Worm (Caenorhabditis elegans) whole organism, late embryonic: ENCODE results near the gene srlf-17.

Source experiments
- K02D7.2 ChIP-seq: sonication (generic microtip); optimal IDR thresholded peaks from 2 replicates; lab custom pipeline; 2017; ENCODE audit warnings: mild to moderate bottlenecking, missing genetic modification characterization, missing compliant biosample characterization
- Y22D7AL.16 ChIP-seq: sonication (generic microtip); optimal IDR thresholded peaks from 2 replicates; lab custom pipeline; 2016; ENCODE audit warnings: missing genetic modification characterization, missing compliant biosample characterization
- ahr-1 ChIP-seq: sonication (generic microtip); optimal IDR thresholded peaks from 2 replicates; lab custom pipeline; 2016; ENCODE audit warnings: missing genetic modification characterization, missing compliant biosample characterization
- ama-1 ChIP-seq: fragments of 150-350 bp; optimal IDR thresholded peaks from 2 replicates; lab custom pipeline; 2014
- ceh-18 ChIP-seq: sonication (generic microtip); optimal IDR thresholded peaks from 2 replicates; lab custom pipeline; 2016; ENCODE audit warnings: missing genetic modification characterization, missing compliant biosample characterization
- ceh-19 ChIP-seq: fragments of 200-800 bp; sonication (Bioruptor generic); optimal IDR thresholded peaks from 2 replicates; lab custom pipeline; 2018; ENCODE audit warnings: mild to moderate bottlenecking, missing genetic modification characterization, missing compliant biosample characterization
- ceh-2 ChIP-seq: sonication (generic microtip); optimal IDR thresholded peaks from 2 replicates; lab custom pipeline; 2016; ENCODE audit warnings: missing genotype, missing genetic modification characterization, missing compliant biosample characterization
- ceh-30 ChIP-seq: fragments of 150-350 bp; optimal IDR thresholded peaks from 2 replicates; lab custom pipeline; 2014; ENCODE audit warnings: missing biosample characterization, missing genetic modification characterization
- ceh-48 ChIP-seq: sonication (generic microtip); optimal IDR thresholded peaks from 2 replicates; lab custom pipeline; 2016; ENCODE audit warnings: missing genetic modification characterization, inconsistent platforms, missing compliant biosample characterization
- ceh-6 ChIP-seq: fragments of 200-800 bp; sonication (Bioruptor generic); optimal IDR thresholded peaks from 2 replicates; lab custom pipeline; 2018; ENCODE audit warnings: mild to moderate bottlenecking, missing genetic modification characterization, missing compliant biosample characterization
- che-1 ChIP-seq: sonication (generic microtip); optimal IDR thresholded peaks from 2 replicates; lab custom pipeline; 2016; ENCODE audit warnings: mild to moderate bottlenecking, missing genetic modification characterization, missing compliant biosample characterization
- dmd-4 ChIP-seq: sonication (generic microtip); optimal IDR thresholded peaks from 2 replicates; lab custom pipeline; 2016; ENCODE audit warnings: borderline replicate concordance, missing genetic modification characterization, missing compliant biosample characterization
- elt-4 ChIP-seq: sonication (generic microtip); optimal IDR thresholded peaks from 2 replicates; lab custom pipeline; 2016; ENCODE audit warnings: missing genetic modification characterization, missing compliant biosample characterization
- ets-4 ChIP-seq: sonication (generic microtip); optimal IDR thresholded peaks from 2 replicates; lab custom pipeline; 2016; ENCODE audit warnings: missing genetic modification characterization, missing compliant biosample characterization
- fkh-10 ChIP-seq: fragments of 150-350 bp; optimal IDR thresholded peaks from 2 replicates; lab custom pipeline; 2014; ENCODE audit warnings: missing biosample characterization, missing genetic modification reagents, missing genetic modification characterization
- hlh-13 ChIP-seq: fragments of 200-800 bp; sonication (Bioruptor generic); optimal IDR thresholded peaks from 2 replicates; lab custom pipeline; 2018; ENCODE audit warnings: mild to moderate bottlenecking, missing genetic modification characterization, missing compliant biosample characterization
- hlh-30 ChIP-seq: sonication (generic microtip); optimal IDR thresholded peaks from 2 replicates; lab custom pipeline; 2017; ENCODE audit warnings: antibody characterized with exemption, missing genetic modification characterization, missing compliant biosample characterization; ENCODE audit not compliant: insufficient read depth
- lim-6 ChIP-seq: sonication (generic microtip); optimal IDR thresholded peaks from 2 replicates; lab custom pipeline; 2016; ENCODE audit warnings: missing genetic modification characterization, missing compliant biosample characterization
- lin-11 ChIP-seq: fragments of 200-800 bp; sonication (Bioruptor generic); optimal IDR thresholded peaks from 2 replicates; lab custom pipeline; 2018; ENCODE audit warnings: mild to moderate bottlenecking, missing genetic modification characterization, missing compliant biosample characterization
- madf-2 ChIP-seq: sonication (generic microtip); optimal IDR thresholded peaks from 2 replicates; lab custom pipeline; 2017; ENCODE audit warnings: missing genetic modification characterization, missing compliant biosample characterization
- mec-3 ChIP-seq: sonication (generic microtip); optimal IDR thresholded peaks from 2 replicates; lab custom pipeline; 2016; ENCODE audit warnings: borderline replicate concordance, missing genetic modification characterization, missing compliant biosample characterization
- nfya-1 ChIP-seq: sonication (generic microtip); optimal IDR thresholded peaks from 2 replicates; lab custom pipeline; 2017; ENCODE audit warnings: missing genetic modification characterization, mild to moderate bottlenecking, missing compliant biosample characterization, antibody characterized with exemption, moderate library complexity
- nhr-232 ChIP-seq: sonication (generic microtip); optimal IDR thresholded peaks from 2 replicates; lab custom pipeline; 2016; ENCODE audit warnings: missing genetic modification characterization, missing compliant biosample characterization
- npax-4 ChIP-seq: sonication (generic microtip); optimal IDR thresholded peaks from 2 replicates; lab custom pipeline; 2016; ENCODE audit warnings: missing genetic modification characterization, missing compliant biosample characterization
- pat-9 ChIP-seq: fragments of 200-800 bp; sonication (Bioruptor generic); optimal IDR thresholded peaks from 2 replicates; lab custom pipeline; 2018; ENCODE audit warnings: mild to moderate bottlenecking, missing genetic modification characterization, moderate library complexity, missing compliant biosample characterization
- pha-2 ChIP-seq: sonication (generic microtip); optimal IDR thresholded peaks from 2 replicates; lab custom pipeline; 2017; ENCODE audit warnings: mild to moderate bottlenecking, missing genetic modification characterization, missing compliant biosample characterization
- pqm-1 ChIP-seq: sonication (generic microtip); optimal IDR thresholded peaks from 2 replicates; lab custom pipeline; 2016; ENCODE audit warnings: missing genetic modification characterization, missing compliant biosample characterization
- pros-1 ChIP-seq: fragments of 150-350 bp; optimal IDR thresholded peaks from 2 replicates; lab custom pipeline; 2014; ENCODE audit warnings: missing biosample characterization, missing genetic modification reagents, missing genetic modification characterization
- ref-2 ChIP-seq: sonication (generic microtip); optimal IDR thresholded peaks from 2 replicates; lab custom pipeline; 2016; ENCODE audit warnings: missing genetic modification characterization, missing compliant biosample characterization
- rnt-1 ChIP-seq: sonication (generic microtip); optimal IDR thresholded peaks from 2 replicates; lab custom pipeline; 2016; ENCODE audit warnings: missing genetic modification characterization, missing compliant biosample characterization
- sox-2 ChIP-seq: fragments of 200-800 bp; sonication (Bioruptor generic); IDR thresholded peaks from 2 replicates; pipeline ENCODE4 v1.3.6; 2022; ENCODE audit warnings: missing genetic modification reagents, missing genetic modification characterization, missing compliant biosample characterization
- sox-4 ChIP-seq: sonication (generic microtip); optimal IDR thresholded peaks from 2 replicates; lab custom pipeline; 2017; ENCODE audit warnings: mild to moderate bottlenecking, missing genetic modification characterization, inconsistent platforms, missing compliant biosample characterization
- tbx-2 ChIP-seq: sonication (generic microtip); optimal IDR thresholded peaks from 2 replicates; lab custom pipeline; 2016; ENCODE audit warnings: missing genetic modification characterization, missing compliant biosample characterization
- unc-55 ChIP-seq: sonication (generic microtip); optimal IDR thresholded peaks from 2 replicates; lab custom pipeline; 2017; ENCODE audit warnings: missing biosample characterization, missing genetic modification reagents, missing genetic modification characterization
- ztf-16 ChIP-seq: sonication (generic microtip); optimal IDR thresholded peaks from 2 replicates; lab custom pipeline; 2017; ENCODE audit warnings: missing genetic modification characterization, missing compliant biosample characterization

The srlf-17 gene

ce11 chrIV:11070895-11071294, 31.6 kb downstream of the srlf-17 start:
- peak; percentile 70 for TF ChIP-seq dmd-4 (tag; lab: Kevin White, UChicago)
- peak; percentile 46 for TF ChIP-seq lin-11 (tag; lab: Kevin White, UChicago)
- peak; percentile 29 for TF ChIP-seq ztf-16 (tag; lab: Kevin White, UChicago)
- TF ChIP-seq pat-9 (tag; lab: Kevin White, UChicago) = peak; percentile 42
- TF ChIP-seq hlh-13 = peak; percentile 72
- peak; percentile 45 for TF ChIP-seq che-1
- TF ChIP-seq npax-4 (tag; lab: Kevin White, UChicago) = peak; percentile 30
- peak; percentile 57 for TF ChIP-seq madf-2 (tag; lab: Kevin White, UChicago)

ce11 chrIV:11068314-11068713, 34.2 kb downstream of the srlf-17 start:
- TF ChIP-seq ahr-1 (no peak), fkh-10 (GFP tag; lab: Kevin White, UChicago) (no peak), unc-55 (peak; percentile 100), ceh-18 (tag; lab: Kevin White, UChicago) (peak; percentile 68), ama-1 (lab: Kevin White, UChicago) (no peak), K02D7.2 (no peak), sox-2 (GFP tag; lab: Robert Waterston, UW) (no peak), rnt-1 (tag; lab: Kevin White, UChicago) (peak; percentile 81), pros-1 (no peak), hlh-30 (tag; lab: Kevin White, UChicago) (peak; percentile 55), sox-4 (tag; lab: Kevin White, UChicago) (no peak), nfya-1 (tag; lab: Kevin White, UChicago) (peak; percentile 47)

ce11 chrIV:11067003-11067402, 35.5 kb downstream of the srlf-17 start, which contains the start of gene ttr-17:
TSS of gene ttr-17 (minus strand) at chrIV:11067026.
- TF ChIP-seq ceh-18 (tag; lab: Kevin White, UChicago) (peak; percentile 51), rnt-1 (tag; lab: Kevin White, UChicago) (no peak), nfya-1 (tag; lab: Kevin White, UChicago) (no peak)

- TF ChIP-seq nhr-232 (tag; lab: Kevin White, UChicago) = no peak
- peak; percentile 77 for TF ChIP-seq nfya-1 (tag; lab: Kevin White, UChicago)
- peak; percentile 88 for TF ChIP-seq unc-55
- TF ChIP-seq ama-1 (lab: Kevin White, UChicago) = no peak
- TF ChIP-seq ceh-18 (tag; lab: Kevin White, UChicago) = peak; percentile 30
- no peak for TF ChIP-seq Y22D7AL.16 (tag; lab: Kevin White, UChicago)
Measured at ce11 chrIV:11063962-11064361, 38.5 kb downstream of the srlf-17 start, which contains the start of gene ttr-16. TSS of gene ttr-16 (minus strand) at chrIV:11064137.

DNA sequence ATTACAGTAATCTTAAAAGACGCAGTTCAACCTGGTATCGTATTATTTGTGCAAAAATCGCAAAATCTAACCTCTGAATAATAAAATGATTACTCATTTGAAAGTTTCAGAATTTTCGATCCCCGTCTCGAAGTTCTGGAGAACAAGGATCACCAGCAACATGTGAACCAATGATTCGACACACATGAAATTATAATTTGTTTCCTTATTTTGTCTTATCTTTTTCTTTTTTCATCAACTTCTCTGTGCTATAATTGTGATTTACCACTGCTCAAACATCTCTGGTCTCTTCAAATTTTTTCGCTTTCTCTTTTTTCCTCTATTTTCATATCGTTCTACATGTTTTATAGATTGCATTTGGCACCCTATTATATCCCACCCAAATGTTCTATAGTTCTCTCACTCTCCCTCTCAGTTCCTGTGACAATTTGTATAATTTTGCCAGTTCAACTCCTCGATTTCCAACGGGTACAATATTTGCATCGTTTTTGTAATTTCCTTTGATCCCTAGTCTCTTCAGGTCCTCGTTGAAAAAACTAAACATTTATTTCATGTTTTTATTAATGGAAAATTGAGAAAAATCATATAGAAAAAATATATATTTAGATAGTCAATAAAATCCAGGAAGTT, 39.4 kb downstream of the srlf-17 start:
- no peak for TF ChIP-seq ceh-19 (GFP tag; lab: Kevin White, UChicago)
- no peak for TF ChIP-seq pqm-1
- TF ChIP-seq ets-4 (tag; lab: Kevin White, UChicago) = no peak
- TF ChIP-seq ceh-2 (tag; lab: Kevin White, UChicago) = no peak
- TF ChIP-seq lim-6 = no peak
- TF ChIP-seq sox-2 (GFP tag; lab: Robert Waterston, UW) = no peak
- TF ChIP-seq ceh-6 = no peak
- TF ChIP-seq tbx-2 = no peak
- TF ChIP-seq ama-1 (lab: Kevin White, UChicago) = no peak
- TF ChIP-seq npax-4 (tag; lab: Kevin White, UChicago) = no peak
- no peak for TF ChIP-seq ztf-16 (tag; lab: Kevin White, UChicago)
- TF ChIP-seq mec-3 (tag; lab: Kevin White, UChicago) = no peak
- no peak for TF ChIP-seq ceh-48
- no peak for TF ChIP-seq hlh-30 (tag; lab: Kevin White, UChicago)
- no peak for TF ChIP-seq lin-11 (tag; lab: Kevin White, UChicago)
- no peak for TF ChIP-seq ref-2 (tag; lab: Kevin White, UChicago)
- TF ChIP-seq pha-2 (tag; lab: Kevin White, UChicago) = no peak
- no peak for TF ChIP-seq ceh-30 (tag; lab: Kevin White, UChicago)
- no peak for TF ChIP-seq elt-4 (tag; lab: Kevin White, UChicago)
- TF ChIP-seq, all 69 proteins: peak for 0
